Worm (Caenorhabditis elegans) whole organism, L1 larva: ENCODE results near the gene cho-1.

Experiments used
- C16A3.4 ChIP-seq: fragments of 150-350 bp; optimal IDR thresholded peaks from 2 replicates; lab custom pipeline; 2014; ENCODE audit warnings: missing biosample characterization, missing genetic modification characterization
- C34B4.2 ChIP-seq: sonication (generic microtip); optimal IDR thresholded peaks from 2 replicates; lab custom pipeline; 2017; ENCODE audit warnings: mild to moderate bottlenecking, missing genetic modification characterization, missing compliant biosample characterization
- Y116A8C.19 ChIP-seq: sonication (generic microtip); optimal IDR thresholded peaks from 2 replicates; lab custom pipeline; 2016; ENCODE audit warnings: missing compliant biosample characterization, missing genetic modification characterization, borderline replicate concordance
- aha-1 ChIP-seq: fragments of 150-350 bp; optimal IDR thresholded peaks from 2 replicates; lab custom pipeline; 2014; ENCODE audit warnings: missing biosample characterization, missing genetic modification characterization
- ceh-63 ChIP-seq: fragments of 200-800 bp; sonication (Bioruptor generic); optimal IDR thresholded peaks from 2 replicates; lab custom pipeline; 2018; ENCODE audit warnings: mild to moderate bottlenecking, missing genetic modification characterization, missing compliant biosample characterization
- ceh-8 ChIP-seq: fragments of 200-800 bp; sonication (Bioruptor generic); optimal IDR thresholded peaks from 2 replicates; lab custom pipeline; 2018; ENCODE audit warnings: mild to moderate bottlenecking, missing genetic modification characterization, moderate library complexity, missing compliant biosample characterization
- ceh-82 ChIP-seq, 3 experiments: fragments of 150-350 bp in 1 of 3; sonication (generic microtip) in 2 of 3; optimal IDR thresholded peaks; 2 replicates each; lab custom pipeline; 2014 to 2017; ENCODE audit warnings: missing biosample characterization in 3 of 3, missing genetic modification characterization in 3 of 3
- ceh-90 ChIP-seq: sonication (generic microtip); optimal IDR thresholded peaks from 2 replicates; lab custom pipeline; 2016; ENCODE audit warnings: missing genetic modification characterization, missing compliant biosample characterization
- dpl-1 ChIP-seq, 3 experiments: fragments of 150-350 bp in 2 of 3; sonication (generic microtip) in 1 of 3; optimal IDR thresholded peaks; 2 replicates each; lab custom pipeline; 2014 to 2017; ENCODE audit warnings: missing biosample characterization in 3 of 3, missing genetic modification characterization in 3 of 3, missing genetic modification reagents in 3 of 3
- egl-27 ChIP-seq, 2 experiments: fragments of 150-350 bp in 1 of 2; sonication (generic microtip); optimal IDR thresholded peaks; 3 replicates each; lab custom pipeline; 2017 to 2018; ENCODE audit warnings: missing biosample characterization in 2 of 2, missing genetic modification characterization in 2 of 2, missing genetic modification reagents in 2 of 2
- elt-2 ChIP-seq: sonication (generic microtip); optimal IDR thresholded peaks from 2 replicates; lab custom pipeline; 2016; ENCODE audit warnings: missing genetic modification characterization, mild to moderate bottlenecking, inconsistent platforms, missing compliant biosample characterization, missing genetic modification reagents
- ets-5 ChIP-seq: fragments of 200-800 bp; sonication (Bioruptor generic); IDR thresholded peaks from 2 replicates; pipeline ENCODE4 v1.3.6; 2022; ENCODE audit warnings: missing genetic modification characterization, missing compliant biosample characterization
- fkh-10 ChIP-seq: sonication (generic microtip); optimal IDR thresholded peaks from 2 replicates; lab custom pipeline; 2017; ENCODE audit warnings: missing biosample characterization, missing genetic modification reagents, missing genetic modification characterization
- fkh-8 ChIP-seq: sonication (generic microtip); optimal IDR thresholded peaks from 2 replicates; lab custom pipeline; 2016; ENCODE audit warnings: mild to moderate bottlenecking, missing genetic modification characterization, missing compliant biosample characterization
- fos-1 ChIP-seq: fragments of 150-350 bp; optimal IDR thresholded peaks from 2 replicates; lab custom pipeline; 2014; ENCODE audit warnings: missing biosample characterization, missing genetic modification characterization
- hlh-4 ChIP-seq: sonication (generic microtip); optimal IDR thresholded peaks from 2 replicates; lab custom pipeline; 2016; ENCODE audit warnings: mild to moderate bottlenecking, missing genetic modification characterization, missing compliant biosample characterization
- hpl-2 ChIP-seq: fragments of 150-350 bp; optimal IDR thresholded peaks from 2 replicates; lab custom pipeline; 2014; ENCODE audit warnings: missing biosample characterization, missing genetic modification reagents, missing genetic modification characterization
- irx-1 ChIP-seq: sonication (generic microtip); optimal IDR thresholded peaks from 2 replicates; lab custom pipeline; 2016; ENCODE audit warnings: missing genetic modification characterization, missing compliant biosample characterization
- isw-1 ChIP-seq: fragments of 200-800 bp; sonication (Bioruptor generic); IDR thresholded peaks from 2 replicates; pipeline ENCODE4 v1.3.6; 2022; ENCODE audit warnings: missing genetic modification characterization, missing compliant biosample characterization
- lin-15B ChIP-seq: fragments of 150-350 bp; sonication (generic microtip); optimal IDR thresholded peaks from 3 replicates; lab custom pipeline; 2014; ENCODE audit warnings: missing biosample characterization, missing genetic modification characterization
- lin-35 ChIP-seq, 2 experiments: fragments of 150-350 bp; optimal IDR thresholded peaks; 2 replicates each; lab custom pipeline; 2014; ENCODE audit warnings: missing biosample characterization in 2 of 2, missing genetic modification characterization in 2 of 2, missing genetic modification reagents in 2 of 2
- lir-3 ChIP-seq: sonication (generic microtip); optimal IDR thresholded peaks from 2 replicates; lab custom pipeline; 2016; ENCODE audit warnings: mild to moderate bottlenecking, missing genetic modification characterization, moderate library complexity, missing compliant biosample characterization; ENCODE audit not compliant: poor library complexity
- mab-9 ChIP-seq: fragments of 200-800 bp; sonication (Bioruptor generic); IDR thresholded peaks from 2 replicates; pipeline ENCODE4 v1.3.6; 2022; ENCODE audit warnings: missing genetic modification reagents, missing genetic modification characterization, missing compliant biosample characterization
- mdl-1 ChIP-seq, 2 experiments: fragments of 150-350 bp; optimal IDR thresholded peaks; 2 replicates each; lab custom pipeline; 2014 to 2017; ENCODE audit warnings: missing biosample characterization in 2 of 2, missing genetic modification characterization in 2 of 2, inconsistent platforms in 1 of 2
- nhr-19 ChIP-seq: fragments of 200-800 bp; sonication (Bioruptor generic); conservative IDR thresholded peaks from 2 replicates; pipeline ENCODE4 v1.3.6; 2022; ENCODE audit warnings: missing genetic modification characterization, missing compliant biosample characterization
- nhr-47 ChIP-seq: sonication (generic microtip); optimal IDR thresholded peaks from 2 replicates; lab custom pipeline; 2016; ENCODE audit warnings: mild to moderate bottlenecking, missing genetic modification characterization, moderate library complexity, missing compliant biosample characterization
- nhr-77 ChIP-seq: fragments of 150-350 bp; optimal IDR thresholded peaks from 2 replicates; lab custom pipeline; 2014; ENCODE audit warnings: missing biosample characterization, missing genetic modification characterization
- nhr-85 ChIP-seq: sonication (generic microtip); peaks from one replicate; lab custom pipeline; 2016; ENCODE audit warnings: missing genetic modification characterization, inconsistent platforms, missing compliant biosample characterization
- pag-3 ChIP-seq: sonication (generic microtip); optimal IDR thresholded peaks from 2 replicates; lab custom pipeline; 2017; ENCODE audit warnings: missing genetic modification characterization, mild to moderate bottlenecking, missing compliant biosample characterization, antibody characterized with exemption, borderline replicate concordance; ENCODE audit not compliant: insufficient read depth
- pax-3 ChIP-seq: fragments of 200-800 bp; sonication (Bioruptor generic); optimal IDR thresholded peaks from 2 replicates; lab custom pipeline; 2018; ENCODE audit warnings: mild to moderate bottlenecking, missing genetic modification characterization, moderate library complexity, missing compliant biosample characterization
- sup-37 ChIP-seq: fragments of 200-800 bp; sonication (Bioruptor generic); optimal IDR thresholded peaks from 2 replicates; lab custom pipeline; 2018; ENCODE audit warnings: mild to moderate bottlenecking, missing genetic modification characterization, missing compliant biosample characterization
- swsn-7 ChIP-seq: sonication (generic microtip); optimal IDR thresholded peaks from 2 replicates; lab custom pipeline; 2016; ENCODE audit warnings: missing genetic modification characterization, missing compliant biosample characterization
- tbx-2 ChIP-seq: sonication (generic microtip); optimal IDR thresholded peaks from 2 replicates; lab custom pipeline; 2016; ENCODE audit warnings: missing genetic modification characterization, missing compliant biosample characterization
- unc-30 ChIP-seq: sonication (generic microtip); optimal IDR thresholded peaks from 2 replicates; lab custom pipeline; 2017; ENCODE audit warnings: missing biosample characterization, missing genetic modification characterization
- unc-62 ChIP-seq: fragments of 150-350 bp; optimal IDR thresholded peaks from 2 replicates; lab custom pipeline; 2014; ENCODE audit warnings: missing biosample characterization, missing genetic modification reagents, missing genetic modification characterization
- vab-15 ChIP-seq: sonication (generic microtip); optimal IDR thresholded peaks from 2 replicates; lab custom pipeline; 2017; ENCODE audit warnings: missing genotype, mild to moderate bottlenecking, missing genetic modification characterization, missing compliant biosample characterization
- zip-4 ChIP-seq: fragments of 200-800 bp; sonication (Bioruptor generic); optimal IDR thresholded peaks from 2 replicates; lab custom pipeline; 2018; ENCODE audit warnings: mild to moderate bottlenecking, missing genetic modification characterization, moderate library complexity, missing compliant biosample characterization
- ztf-11 ChIP-seq, 2 experiments: sonication (generic microtip); optimal IDR thresholded peaks; 2 replicates each; lab custom pipeline; 2016 to 2017; ENCODE audit warnings: missing genetic modification characterization in 2 of 2, missing biosample characterization in 1 of 2, missing compliant biosample characterization in 1 of 2
- ztf-4 ChIP-seq: fragments of 150-350 bp; optimal IDR thresholded peaks from 2 replicates; lab custom pipeline; 2014; ENCODE audit warnings: missing biosample characterization, missing genetic modification characterization

cho-1 gene

ce11 chrIV:13179295-13179694, 35.1 kb downstream of the cho-1 start, which contains the start of gene lev-1:
Gene lev-1 (minus strand): TSS chrIV:13179395.
- TF ChIP-seq lin-35 (GFP tag; optimal IDR thresholded peaks at IDR 0.05; lab: Kevin White, UChicago), result no peak
- TF ChIP-seq mab-9 (GFP tag; lab: Robert Waterston, UW), result no peak
- TF ChIP-seq lin-15B (tag; lab: Kevin White, UChicago), result no peak
- TF ChIP-seq nhr-85 (tag; lab: Kevin White, UChicago), result peak; percentile 34
- TF ChIP-seq lir-3 (tag; lab: Kevin White, UChicago), result no peak

ce11 chrIV:13173359-13173758, 41.0 kb downstream of the cho-1 start:
- TF ChIP-seq hpl-2 (GFP tag; lab: Kevin White, UChicago), result no peak
- TF ChIP-seq C34B4.2 (tag; lab: Kevin White, UChicago), result no peak
- TF ChIP-seq unc-62 (GFP tag; lab: Kevin White, UChicago), result no peak
- TF ChIP-seq ceh-82 (tag; optimal IDR thresholded peaks at IDR 0.05; lab: Kevin White, UChicago), result no peak
- TF ChIP-seq C16A3.4, result no peak
- no peak for TF ChIP-seq lir-3 (tag; lab: Kevin White, UChicago)
- TF ChIP-seq ceh-63 (GFP tag; lab: Kevin White, UChicago), result no peak
- TF ChIP-seq aha-1 (tag; lab: Kevin White, UChicago), result no peak
- no peak for TF ChIP-seq pag-3 (tag; lab: Kevin White, UChicago)
- no peak for TF ChIP-seq mdl-1 (tag; optimal IDR thresholded peaks at IDR 0.05; lab: Kevin White, UChicago)
- TF ChIP-seq fos-1 (tag; lab: Kevin White, UChicago), result no peak
- TF ChIP-seq unc-30 (tag; lab: Kevin White, UChicago), result no peak
- TF ChIP-seq hlh-4 (tag; lab: Kevin White, UChicago), result no peak
- TF ChIP-seq fkh-8 (tag; lab: Kevin White, UChicago), result no peak
- no peak for TF ChIP-seq Y116A8C.19 (tag; lab: Kevin White, UChicago)

ce11 chrIV:13170241-13170640, 44.1 kb downstream of the cho-1 start, which contains the start of gene nas-14:
Gene nas-14 (plus strand): TSS chrIV:13170541.
- TF ChIP-seq ceh-82 (tag; optimal IDR thresholded peaks at IDR 0.05; lab: Kevin White, UChicago) (no peak), ztf-4 (tag; lab: Kevin White, UChicago) (no peak), nhr-77 (tag; lab: Kevin White, UChicago) (no peak), fkh-10 (GFP tag; lab: Kevin White, UChicago) (no peak), C34B4.2 (tag; lab: Kevin White, UChicago) (no peak), elt-2 (tag; lab: Kevin White, UChicago) (no peak), isw-1 (no peak), ceh-8 (GFP tag; lab: Kevin White, UChicago) (no peak), dpl-1 (GFP tag; optimal IDR thresholded peaks at IDR 0.05; lab: Kevin White, UChicago) (no peak), mdl-1 (tag; optimal IDR thresholded peaks at IDR 0.05; lab: Kevin White, UChicago) (no peak), pax-3 (tag; lab: Kevin White, UChicago) (no peak), unc-62 (GFP tag; lab: Kevin White, UChicago) (no peak), nhr-19 (GFP tag; lab: Robert Waterston, UW) (no peak), sup-37 (GFP tag; lab: Kevin White, UChicago) (no peak), egl-27 (tag; optimal IDR thresholded peaks at IDR 0.05; lab: Kevin White, UChicago) (no peak), ztf-11 (tag; optimal IDR thresholded peaks at IDR 0.05; lab: Kevin White, UChicago) (no peak), nhr-47 (tag; lab: Kevin White, UChicago) (no peak), vab-15 (tag; lab: Kevin White, UChicago) (no peak), swsn-7 (tag; lab: Kevin White, UChicago) (no peak), hpl-2 (GFP tag; lab: Kevin White, UChicago) (no peak)

- TF ChIP-seq nhr-77 (tag; lab: Kevin White, UChicago) (no peak), tbx-2 (tag; lab: Kevin White, UChicago) (no peak), lin-15B (tag; lab: Kevin White, UChicago) (no peak), zip-4 (GFP tag; lab: Kevin White, UChicago) (no peak), ceh-90 (tag; lab: Kevin White, UChicago) (no peak), unc-30 (tag; lab: Kevin White, UChicago) (no peak), ets-5 (0 out of 2 replicates have a peak, but pooled peaks have one; percentile 70), irx-1 (tag; lab: Kevin White, UChicago) (no peak)
Measured at ce11 chrIV:13167534-13167933, 46.8 kb downstream of the cho-1 start.
